Fruit fly (Drosophila melanogaster) whole organism, embryonic: ENCODE results near the gene pHCl-1.

Experiments
- Abd-B ChIP-seq: fragments of 200-800 bp; sonication (Bioruptor generic); optimal IDR thresholded peaks from 2 replicates; lab custom pipeline; 2018; ENCODE audit warnings: missing biosample characterization, mild to moderate bottlenecking, missing genetic modification characterization, moderate library complexity
- Bgb ChIP-seq: fragments of 200-800 bp; sonication (Bioruptor generic); IDR thresholded peaks from 2 replicates; pipeline ENCODE4 v1.3.6; 2022; ENCODE audit warnings: missing biosample characterization, missing genetic modification characterization; ENCODE audit not compliant: partially characterized antibody
- CG10321 ChIP-seq: fragments of 200-800 bp; sonication (Bioruptor generic); IDR thresholded peaks from 2 replicates; pipeline ENCODE4 v1.3.6; 2022; ENCODE audit warnings: missing biosample characterization, missing genetic modification characterization
- CG10431 ChIP-seq: fragments of 200-800 bp; sonication (Bioruptor generic); optimal IDR thresholded peaks from 3 replicates; lab custom pipeline; 2018; ENCODE audit warnings: missing biosample characterization, mild to moderate bottlenecking, missing genetic modification characterization
- CG10979 ChIP-seq: fragments of 200-800 bp; sonication (Bioruptor generic); optimal IDR thresholded peaks from 2 replicates; lab custom pipeline; 2018; ENCODE audit warnings: missing biosample characterization, mild to moderate bottlenecking, missing genetic modification characterization, moderate library complexity
- CG11560 ChIP-seq: fragments of 200-800 bp; sonication (Bioruptor generic); IDR thresholded peaks from 3 replicates; pipeline ENCODE4 v1.3.6; 2022; ENCODE audit warnings: missing biosample characterization, missing genetic modification characterization
- CG12659 ChIP-seq: fragments of 200-800 bp; sonication (Bioruptor generic); optimal IDR thresholded peaks from 3 replicates; lab custom pipeline; 2017; ENCODE audit warnings: mild to moderate bottlenecking, missing biosample characterization, missing genetic modification reagents, missing genetic modification characterization
- CG14860 ChIP-seq: fragments of 200-800 bp; sonication (Bioruptor generic); IDR thresholded peaks from 3 replicates; pipeline ENCODE4 v1.3.6; 2022; ENCODE audit warnings: missing biosample characterization, missing genetic modification characterization; ENCODE audit not compliant: partially characterized antibody
- CG15696 ChIP-seq: fragments of 200-800 bp; sonication (Bioruptor generic); optimal IDR thresholded peaks from 2 replicates; lab custom pipeline; 2019; ENCODE audit warnings: missing biosample characterization, mild to moderate bottlenecking, missing genetic modification characterization, moderate library complexity
- CG17568 ChIP-seq: fragments of 200-800 bp; sonication (Bioruptor generic); optimal IDR thresholded peaks from 2 replicates; lab custom pipeline; 2018; ENCODE audit warnings: missing biosample characterization, mild to moderate bottlenecking, missing genetic modification characterization, moderate library complexity
- CG31365 ChIP-seq: fragments of 200-800 bp; sonication (Bioruptor generic); optimal IDR thresholded peaks from 2 replicates; lab custom pipeline; 2018; ENCODE audit warnings: missing biosample characterization, mild to moderate bottlenecking, missing genetic modification characterization
- CG3407 ChIP-seq: fragments of 200-800 bp; sonication (Bioruptor generic); optimal IDR thresholded peaks from 2 replicates; lab custom pipeline; 2018; ENCODE audit warnings: missing biosample characterization, mild to moderate bottlenecking, missing genetic modification characterization
- CG3838 ChIP-seq: fragments of 200-800 bp; sonication (Bioruptor generic); optimal IDR thresholded peaks from 3 replicates; lab custom pipeline; 2016; ENCODE audit warnings: missing biosample characterization, missing genetic modification characterization
- CG42726 ChIP-seq: fragments of 200-800 bp; sonication (Bioruptor generic); IDR thresholded peaks from 2 replicates; pipeline ENCODE4 v1.3.6; 2022; ENCODE audit warnings: missing biosample characterization, missing genetic modification characterization; ENCODE audit not compliant: partially characterized antibody
- CG4854 ChIP-seq: fragments of 200-800 bp; sonication (Bioruptor generic); optimal IDR thresholded peaks from 2 replicates; lab custom pipeline; 2016; ENCODE audit warnings: missing biosample characterization, missing genetic modification characterization, inconsistent platforms
- CG7786 ChIP-seq: fragments of 200-800 bp; sonication (Bioruptor generic); optimal IDR thresholded peaks from 2 replicates; lab custom pipeline; 2016; ENCODE audit warnings: missing biosample characterization, missing genetic modification characterization
- CG8944 ChIP-seq: fragments of 200-800 bp; sonication (Bioruptor generic); optimal IDR thresholded peaks from 3 replicates; lab custom pipeline; 2016; ENCODE audit warnings: missing biosample characterization, missing genetic modification characterization
- CG9609 ChIP-seq: fragments of 200-800 bp; sonication (Bioruptor generic); optimal IDR thresholded peaks from 3 replicates; lab custom pipeline; 2016; ENCODE audit warnings: missing biosample characterization, missing genetic modification characterization
- CHES-1-like ChIP-seq: fragments of 200-800 bp; sonication (Bioruptor generic); optimal IDR thresholded peaks from 2 replicates; lab custom pipeline; 2016; ENCODE audit warnings: missing biosample characterization, missing genetic modification characterization
- CoRest ChIP-seq: fragments of 200-800 bp; sonication (Bioruptor generic); optimal IDR thresholded peaks from 3 replicates; lab custom pipeline; 2018; ENCODE audit warnings: missing biosample characterization, mild to moderate bottlenecking, missing genetic modification characterization, moderate library complexity
- D19A ChIP-seq: fragments of 200-800 bp; optimal IDR thresholded peaks from 3 replicates; lab custom pipeline; 2019; ENCODE audit warnings: missing biosample characterization, mild to moderate bottlenecking, missing genetic modification characterization, moderate library complexity
- Dad ChIP-seq: fragments of 200-800 bp; sonication (Bioruptor generic); optimal IDR thresholded peaks from 3 replicates; lab custom pipeline; 2016; ENCODE audit warnings: missing biosample characterization, missing genetic modification characterization
- Deaf1 ChIP-seq: fragments of 200-800 bp; optimal IDR thresholded peaks from 3 replicates; lab custom pipeline; 2019; ENCODE audit warnings: missing biosample characterization, mild to moderate bottlenecking, missing genetic modification characterization, moderate library complexity
- Dll ChIP-seq: fragments of 200-800 bp; sonication (Bioruptor generic); IDR thresholded peaks from 4 replicates; pipeline ENCODE4 v1.3.6; 2022; ENCODE audit warnings: missing biosample characterization, missing genetic modification characterization; ENCODE audit not compliant: partially characterized antibody
- Doc2 ChIP-seq: fragments of 200-800 bp; sonication (Bioruptor generic); IDR thresholded peaks from 2 replicates; pipeline ENCODE4 v1.3.6; 2022; ENCODE audit warnings: missing biosample characterization, missing genetic modification characterization
- HLH4C ChIP-seq: fragments of 200-800 bp; sonication (Bioruptor generic); IDR thresholded peaks from 3 replicates; pipeline ENCODE4 v1.3.6; 2022; ENCODE audit warnings: missing biosample characterization, missing genetic modification characterization; ENCODE audit not compliant: partially characterized antibody
- HmgD ChIP-seq: fragments of 200-800 bp; sonication (Bioruptor generic); optimal IDR thresholded peaks from 3 replicates; lab custom pipeline; 2016; ENCODE audit warnings: missing biosample characterization, missing genetic modification characterization
- Hmr ChIP-seq: fragments of 200-800 bp; sonication (Bioruptor generic); optimal IDR thresholded peaks from 3 replicates; lab custom pipeline; 2017; ENCODE audit warnings: mild to moderate bottlenecking, missing biosample characterization, missing genetic modification reagents, missing genetic modification characterization
- Hr51 ChIP-seq, 2 experiments: fragments of 200-800 bp; sonication (Bioruptor generic); optimal IDR thresholded peaks; 2 replicates in 1 of 2; 3 replicates in 1 of 2; lab custom pipeline; 2016 to 2018; ENCODE audit warnings: missing biosample characterization in 2 of 2, missing genetic modification characterization in 2 of 2, mild to moderate bottlenecking in 1 of 2, moderate library complexity in 1 of 2
- Jarid2 ChIP-seq: fragments of 200-800 bp; sonication (Bioruptor generic); optimal IDR thresholded peaks from 3 replicates; lab custom pipeline; 2017; ENCODE audit warnings: mild to moderate bottlenecking, missing biosample characterization, missing genetic modification reagents, missing genetic modification characterization
- Mes4 ChIP-seq: fragments of 200-800 bp; sonication (Bioruptor generic); optimal IDR thresholded peaks from 2 replicates; lab custom pipeline; 2016; ENCODE audit warnings: missing biosample characterization, missing genetic modification characterization
- Neu2 ChIP-seq: fragments of 200-800 bp; sonication (Bioruptor generic); optimal IDR thresholded peaks from 3 replicates; lab custom pipeline; 2016; ENCODE audit warnings: missing biosample characterization, missing genetic modification characterization, borderline replicate concordance
- Pdp1 ChIP-seq, 2 experiments: fragments of 200-800 bp; sonication (Bioruptor generic); optimal IDR thresholded peaks; 3 replicates each; lab custom pipeline; 2016; ENCODE audit warnings: missing biosample characterization in 2 of 2, missing genetic modification characterization in 2 of 2, mild to moderate bottlenecking in 1 of 2, moderate library complexity in 1 of 2
- chif ChIP-seq, 2 experiments: fragments of 200-800 bp; sonication (Bioruptor generic); optimal IDR thresholded peaks; 3 replicates each; lab custom pipeline; 2016; ENCODE audit warnings: missing biosample characterization in 2 of 2, missing genetic modification characterization in 2 of 2
- crc ChIP-seq: fragments of 200-800 bp; sonication (Bioruptor generic); optimal IDR thresholded peaks from 2 replicates; lab custom pipeline; 2016; ENCODE audit warnings: missing biosample characterization, missing genetic modification characterization
- dysf ChIP-seq: fragments of 200-800 bp; sonication (Bioruptor generic); IDR thresholded peaks from 3 replicates; pipeline ENCODE4 v1.3.6; 2022; ENCODE audit warnings: missing biosample characterization, missing genetic modification characterization
- exex ChIP-seq: fragments of 200-800 bp; sonication (Bioruptor generic); optimal IDR thresholded peaks from 4 replicates; lab custom pipeline; 2018; ENCODE audit warnings: missing biosample characterization, mild to moderate bottlenecking, missing genetic modification characterization, moderate library complexity
- gt ChIP-seq: fragments of 200-800 bp; sonication (Bioruptor generic); IDR thresholded peaks from 2 replicates; pipeline ENCODE4 v1.3.6; 2022; ENCODE audit warnings: missing biosample characterization, missing genetic modification characterization
- h ChIP-seq: fragments of >200 bp; optimal IDR thresholded peaks from 2 replicates; lab custom pipeline; 2017
- jigr1 ChIP-seq: fragments of 200-800 bp; sonication (Bioruptor generic); IDR thresholded peaks from 3 replicates; pipeline ENCODE4 v1.3.6; 2022; ENCODE audit warnings: missing biosample characterization, missing genetic modification characterization
- klu ChIP-seq: fragments of 200-800 bp; sonication (Bioruptor generic); IDR thresholded peaks from 2 replicates; pipeline ENCODE4 v1.3.6; 2022; ENCODE audit warnings: missing biosample characterization, missing genetic modification characterization
- mirr ChIP-seq: fragments of 200-800 bp; sonication (Bioruptor generic); optimal IDR thresholded peaks from 3 replicates; lab custom pipeline; 2018; ENCODE audit warnings: missing biosample characterization, mild to moderate bottlenecking, missing genetic modification characterization
- odd ChIP-seq: fragments of 200-800 bp; sonication (Bioruptor generic); optimal IDR thresholded peaks from 2 replicates; lab custom pipeline; 2017; ENCODE audit warnings: missing biosample characterization, mild to moderate bottlenecking, missing genetic modification characterization
- peb ChIP-seq: fragments of 200-800 bp; sonication (Bioruptor generic); IDR thresholded peaks from 2 replicates; pipeline ENCODE4 v1.3.6; 2022; ENCODE audit warnings: missing biosample characterization, missing genetic modification characterization
- pfk ChIP-seq: fragments of 200-800 bp; sonication (Bioruptor generic); optimal IDR thresholded peaks from 2 replicates; lab custom pipeline; 2018; ENCODE audit warnings: missing biosample characterization, mild to moderate bottlenecking, missing genetic modification characterization, moderate library complexity
- sim ChIP-seq: fragments of 200-800 bp; sonication (Bioruptor generic); IDR thresholded peaks from 2 replicates; pipeline ENCODE4 v1.3.6; 2022; ENCODE audit warnings: missing biosample characterization, missing genetic modification characterization
- unc-4 ChIP-seq: fragments of 200-800 bp; sonication (Bioruptor generic); IDR thresholded peaks from 2 replicates; pipeline ENCODE4 v1.3.6; 2022; ENCODE audit warnings: missing biosample characterization, missing genetic modification characterization; ENCODE audit not compliant: partially characterized antibody

The pHCl-1 gene

dm6 chr3L:15940823-15941222 lies 42.0 kb upstream of the pHCl-1 start (continued):
- TF ChIP-seq Dad (no peak), CG3838 (GFP tag; lab: Kevin White, UChicago) (no peak)
- TF ChIP-seq, all 482 proteins: peak for 214

- TF ChIP-seq Jarid2 (GFP tag; lab: Kevin White, UChicago) (peak; percentile 58), pfk (no peak), HLH4C (GFP tag; lab: Robert Waterston, UW) (no peak), mirr (GFP tag; lab: Kevin White, UChicago) (peak; percentile 61), CG3407 (GFP tag; lab: Kevin White, UChicago) (peak; percentile 83), CoRest (tag; lab: Kevin White, UChicago) (peak; percentile 93), CG14860 (peak; percentile 33; the same call in 1 of the 3 replicates), CG4854 (GFP tag; lab: Kevin White, UChicago) (peak; percentile 55), CG8944 (GFP tag; lab: Kevin White, UChicago) (peak; percentile 63), CG17568 (GFP tag; lab: Kevin White, UChicago) (peak; percentile 75), CG7786 (GFP tag; lab: Kevin White, UChicago) (peak; percentile 79), unc-4 (peak; percentile 55; the same call in 1 of the 2 replicates), CG12659 (GFP tag; lab: Kevin White, UChicago) (peak; percentile 91), chif (GFP tag; optimal IDR thresholded peaks at IDR 0.05; lab: Kevin White, UChicago) (peak in 1 of 2 experiments; percentile 81), CG42726 (no peak), CG9609 (peak; percentile 71), odd (GFP tag; lab: Kevin White, UChicago) (peak; percentile 75), CG15696 (tag; lab: Kevin White, UChicago) (peak; percentile 91), klu (GFP tag; lab: Robert Waterston, UW) (peak; percentile 79), Doc2 (GFP tag; lab: Robert Waterston, UW) (peak; percentile 57; the same call in 1 of the 2 replicates), HmgD (GFP tag; lab: Kevin White, UChicago) (no peak), Bgb (no peak), Abd-B (GFP tag; lab: Kevin White, UChicago) (peak; percentile 89), CHES-1-like (GFP tag; lab: Kevin White, UChicago) (peak; percentile 46), h (lab: Kevin White, UChicago) (no peak), Hr51 (GFP tag; optimal IDR thresholded peaks at IDR 0.05; lab: Kevin White, UChicago) (peak; percentile 74 to 88), crc (GFP tag; lab: Kevin White, UChicago) (peak; percentile 40), CG31365 (tag; lab: Kevin White, UChicago) (peak; percentile 47), CG10979 (tag; lab: Kevin White, UChicago) (peak; percentile 90), D19A (peak; percentile 85), exex (tag; lab: Kevin White, UChicago) (peak; percentile 48), gt (GFP tag; lab: Robert Waterston, UW) (peak; percentile 72), Neu2 (GFP tag; lab: Kevin White, UChicago) (no peak), CG11560 (peak; percentile 79), CG10431 (GFP tag; lab: Kevin White, UChicago) (peak; percentile 25), dysf (peak; percentile 92), peb (GFP tag; lab: Robert Waterston, UW) (peak; percentile 76; the same call in 1 of the 2 replicates), jigr1 (GFP tag; lab: Robert Waterston, UW) (peak; percentile 76; the same call in 2 of the 3 replicates), Deaf1 (peak; percentile 70), Hmr (GFP tag; lab: Kevin White, UChicago) (peak; percentile 85), Mes4 (peak; percentile 60), Pdp1 (GFP tag; optimal IDR thresholded peaks at IDR 0.05; lab: Kevin White, UChicago) (peak; percentile 43 to 70), Dll (GFP tag; lab: Robert Waterston, UW) (peak; percentile 69; the same call in 3 of the 4 replicates), sim (GFP tag; lab: Robert Waterston, UW) (peak; percentile 83), CG10321 (GFP tag; lab: Robert Waterston, UW) (peak; percentile 38; the same call in 1 of the 2 replicates)
Measured at dm6 chr3L:15924811-15925437, 26.1 kb upstream of the pHCl-1 start, which contains the start of gene sff. Gene sff, minus strand, starts transcription at chr3L:15924861.
